Worm (Caenorhabditis elegans) whole organism, early embryonic: ENCODE data around the gene dsb-3.

ENCODE experiments used
- F13C5.2 ChIP-seq: sonication (generic microtip); optimal IDR thresholded peaks from 2 replicates; lab custom pipeline; 2017; ENCODE audit warnings: mild to moderate bottlenecking, missing genetic modification characterization, inconsistent platforms, missing compliant biosample characterization
- ama-1 ChIP-seq: fragments of 150-350 bp; optimal IDR thresholded peaks from 2 replicates; lab custom pipeline; 2014
- ceh-13 ChIP-seq: fragments of 200-800 bp; sonication (Bioruptor generic); optimal IDR thresholded peaks from 2 replicates; lab custom pipeline; 2018; ENCODE audit warnings: mild to moderate bottlenecking, missing genetic modification characterization, missing compliant biosample characterization
- ceh-36 ChIP-seq: sonication (generic microtip); optimal IDR thresholded peaks from 2 replicates; lab custom pipeline; 2016; ENCODE audit warnings: missing genetic modification characterization, inconsistent platforms, missing compliant biosample characterization
- flt-1 ChIP-seq: fragments of 200-800 bp; sonication (Bioruptor generic); IDR thresholded peaks from 2 replicates; pipeline ENCODE4 v1.3.6; 2022; ENCODE audit warnings: missing genetic modification characterization, missing compliant biosample characterization
- hmg-4 ChIP-seq: fragments of 200-800 bp; sonication (Bioruptor generic); optimal IDR thresholded peaks from 2 replicates; lab custom pipeline; 2018; ENCODE audit warnings: mild to moderate bottlenecking, missing genetic modification characterization, missing compliant biosample characterization
- pes-1 ChIP-seq: fragments of 200-800 bp; sonication (Bioruptor generic); IDR thresholded peaks from 2 replicates; pipeline ENCODE4 v1.3.6; 2022; ENCODE audit warnings: missing genetic modification reagents, missing genetic modification characterization, missing compliant biosample characterization
- scrt-1 ChIP-seq: fragments of 200-800 bp; sonication (Bioruptor generic); IDR thresholded peaks from 2 replicates; pipeline ENCODE4 v1.3.6; 2022; ENCODE audit warnings: missing genetic modification characterization, missing compliant biosample characterization
- sea-1 ChIP-seq: fragments of 200-800 bp; sonication (Bioruptor generic); conservative IDR thresholded peaks from 2 replicates; pipeline ENCODE4 v1.3.6; 2022; ENCODE audit warnings: missing genetic modification characterization, missing compliant biosample characterization
- tbx-37 ChIP-seq: fragments of 200-800 bp; sonication (Bioruptor generic); conservative IDR thresholded peaks from 2 replicates; pipeline ENCODE4 v1.3.6; 2022; ENCODE audit warnings: missing genetic modification reagents, missing genetic modification characterization, missing compliant biosample characterization

DNA sequence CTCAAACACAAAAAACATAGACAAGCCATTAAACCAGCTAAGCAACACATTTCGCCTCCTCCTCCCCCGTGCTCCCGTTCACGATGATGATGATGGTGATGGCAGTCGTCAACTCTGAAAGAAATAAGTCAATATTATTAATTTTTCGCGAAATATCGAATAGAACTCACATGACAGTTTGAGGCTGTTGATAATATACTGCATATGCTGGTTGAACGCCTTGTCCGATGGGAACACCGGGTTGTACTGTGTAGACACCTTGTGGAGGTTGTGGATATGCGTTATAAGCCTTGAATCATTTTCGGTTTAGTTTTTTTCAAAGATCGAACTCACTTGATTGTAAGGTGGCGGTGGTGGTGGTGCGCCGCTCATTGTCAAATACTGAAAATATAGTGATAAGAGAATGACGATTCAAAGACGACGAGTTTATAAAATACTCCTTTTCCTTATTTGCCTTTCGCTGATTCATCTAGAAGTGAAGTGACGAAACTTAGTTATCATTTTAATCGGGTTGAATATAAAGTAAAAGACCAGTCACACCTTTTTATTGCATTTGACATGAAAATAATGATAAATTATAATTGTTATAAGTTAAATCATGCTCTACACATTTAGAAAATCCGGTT is 32.5 kb upstream of the dsb-3 start, which contains the start of gene C33H5.13:
- TF ChIP-seq hmg-4 (GFP tag; lab: Kevin White, UChicago): no peak
- TF ChIP-seq pes-1: no peak
- no peak for TF ChIP-seq flt-1 (GFP tag; lab: Robert Waterston, UW)
- no peak for TF ChIP-seq ceh-13
- no peak for TF ChIP-seq F13C5.2 (tag; lab: Kevin White, UChicago)
- no peak for TF ChIP-seq ama-1 (lab: Kevin White, UChicago)
- TF ChIP-seq tbx-37 (GFP tag; lab: Robert Waterston, UW): no peak
- TF ChIP-seq ceh-36 (tag; lab: Kevin White, UChicago): no peak
- TF ChIP-seq scrt-1 (GFP tag; lab: Robert Waterston, UW): no peak
- no peak for TF ChIP-seq sea-1 (GFP tag; lab: Robert Waterston, UW)
